Fruit fly (Drosophila melanogaster): ENCODE data around the gene CG32485.
A peak's percentile ranks its signal among the peaks of the same experiment; 100 is the strongest.

CG32485 gene

dm6 chr3L:3081146-3081872 lies 31.2 kb downstream of the CG32485 start (continued):
- TF ChIP-seq Asciz (GFP tag; optimal IDR thresholded peaks at IDR 0.05) (peak; percentile 99), CG7786 (GFP tag; optimal IDR thresholded peaks at IDR 0.05) (peak; percentile 97), ato (GFP tag; IDR thresholded peaks at IDR 0.05; ENCODE audit: partially characterized antibody) (no peak), CG11085 (GFP tag; IDR thresholded peaks at IDR 0.05) (peak; percentile 96), ERR (GFP tag; optimal IDR thresholded peaks at IDR 0.05) (peak; percentile 95), CG6272 (GFP tag; IDR thresholded peaks at IDR 0.05) (peak; percentile 97), gfzf (GFP tag; optimal IDR thresholded peaks at IDR 0.05) (peak; percentile 12), dm (GFP tag; optimal IDR thresholded peaks at IDR 0.05) (peak; percentile 90), CG7372 (GFP tag; IDR thresholded peaks at IDR 0.05) (peak; percentile 97), D (optimal IDR thresholded peaks at IDR 0.05) (no peak), D (GFP tag; optimal IDR thresholded peaks at IDR 0.05) (peak; percentile 98), CG8924 (tag; optimal IDR thresholded peaks at IDR 0.05) (peak; percentile 98), nerfin-2 (GFP tag; IDR thresholded peaks at IDR 0.05; ENCODE audit: partially characterized antibody) (peak; percentile 80), dati (GFP tag; IDR thresholded peaks at IDR 0.05) (peak; percentile 96), jigr1 (GFP tag; IDR thresholded peaks at IDR 0.05) (peak; percentile 93), Atf3 (GFP tag; optimal IDR thresholded peaks at IDR 0.05) (peak; percentile 92), jing (GFP tag; optimal IDR thresholded peaks at IDR 0.05) (peak; percentile 96), jumu (GFP tag; optimal IDR thresholded peaks at IDR 0.05) (peak; percentile 95), CG12236 (GFP tag; optimal IDR thresholded peaks at IDR 0.05) (peak; percentile 88), sna (GFP tag; IDR thresholded peaks at IDR 0.05; ENCODE audit: partially characterized antibody) (peak; percentile 90), CG30020 (tag; optimal IDR thresholded peaks at IDR 0.05) (peak; percentile 80), abd-A (tag; optimal IDR thresholded peaks at IDR 0.05) (peak; percentile 87), Eip74EF (GFP tag; optimal IDR thresholded peaks at IDR 0.05) (peak in 1 of 2 experiments; percentile 97), h (optimal IDR thresholded peaks at IDR 0.05) (no peak), dimm (GFP tag; IDR thresholded peaks at IDR 0.05) (no peak; the same call in 1 of the 2 replicates), CG14441 (GFP tag; IDR thresholded peaks at IDR 0.05) (peak; percentile 99), ci (GFP tag; IDR thresholded peaks at IDR 0.05) (peak; percentile 99), sug (tag; optimal IDR thresholded peaks at IDR 0.05) (peak; percentile 95), CG11504 (tag; optimal IDR thresholded peaks at IDR 0.05) (peak; percentile 97), lov (optimal IDR thresholded peaks at IDR 0.05) (no peak), lov (GFP tag; IDR thresholded peaks at IDR 0.05) (peak; percentile 97), CG3838 (GFP tag; optimal IDR thresholded peaks at IDR 0.05) (peak; percentile 96), Hr3 (GFP tag; optimal IDR thresholded peaks at IDR 0.05) (peak; percentile 98), onecut (GFP tag; IDR thresholded peaks at IDR 0.05) (peak; percentile 96), gem (tag; optimal IDR thresholded peaks at IDR 0.05) (peak; percentile 99), CG7271 (tag; optimal IDR thresholded peaks at IDR 0.05) (peak; percentile 84), CG18619 (GFP tag; optimal IDR thresholded peaks at IDR 0.05) (peak; percentile 98), disco-r (GFP tag; optimal IDR thresholded peaks at IDR 0.05) (peak; percentile 95), Six4 (GFP tag; optimal IDR thresholded peaks at IDR 0.05) (peak; percentile 99), Taf1 (GFP tag; IDR thresholded peaks at IDR 0.05) (peak; percentile 97), Sry-δ (GFP tag; optimal IDR thresholded peaks at IDR 0.05) (peak; percentile 57), HLH4C (GFP tag; IDR thresholded peaks at IDR 0.05; ENCODE audit: partially characterized antibody) (peak; percentile 80), CG4820 (GFP tag; optimal IDR thresholded peaks at IDR 0.05) (peak; percentile 97), CG12219 (GFP tag; optimal IDR thresholded peaks at IDR 0.05) (peak; percentile 98), CG2120 (GFP tag; optimal IDR thresholded peaks at IDR 0.05) (peak; percentile 99), CG11723 (GFP tag; optimal IDR thresholded peaks at IDR 0.05) (peak; percentile 98), CG8281 (tag; optimal IDR thresholded peaks at IDR 0.05) (peak; percentile 92), CG3995 (GFP tag; optimal IDR thresholded peaks at IDR 0.05) (peak; percentile 83), Hr51 (GFP tag; optimal IDR thresholded peaks at IDR 0.05) (peak; percentile 97 to 99), CG13123 (GFP tag; optimal IDR thresholded peaks at IDR 0.05) (peak; percentile 96)

Measured in whole organism, embryonic.